Fruit fly (Drosophila melanogaster) whole organism, embryonic: ENCODE data around the gene Trax.

Experiments used
- Abd-B ChIP-seq: fragments of 200-800 bp; sonication (Bioruptor generic); optimal IDR thresholded peaks from 2 replicates; lab custom pipeline; 2018; ENCODE audit warnings: missing biosample characterization, mild to moderate bottlenecking, missing genetic modification characterization, moderate library complexity
- CG1024 ChIP-seq: fragments of 200-800 bp; sonication (Bioruptor generic); IDR thresholded peaks from 2 replicates; pipeline ENCODE4 v1.3.6; 2022; ENCODE audit warnings: missing biosample characterization, missing genetic modification characterization
- CG11504 ChIP-seq: fragments of 200-800 bp; sonication (Bioruptor generic); optimal IDR thresholded peaks from 3 replicates; lab custom pipeline; 2019; ENCODE audit warnings: missing biosample characterization, mild to moderate bottlenecking, missing genetic modification characterization, moderate library complexity
- CG13624 ChIP-seq: fragments of 200-800 bp; sonication (Bioruptor generic); optimal IDR thresholded peaks from 2 replicates; lab custom pipeline; 2016; ENCODE audit warnings: missing biosample characterization, missing genetic modification characterization
- CG13775 ChIP-seq: fragments of 200-800 bp; sonication (Bioruptor generic); optimal IDR thresholded peaks from 3 replicates; lab custom pipeline; 2017; ENCODE audit warnings: missing biosample characterization, mild to moderate bottlenecking, missing genetic modification characterization
- CG1603 ChIP-seq: fragments of 200-800 bp; sonication (Bioruptor generic); optimal IDR thresholded peaks from 2 replicates; lab custom pipeline; 2019; ENCODE audit warnings: missing biosample characterization, mild to moderate bottlenecking, missing genetic modification characterization, moderate library complexity
- CG17829 ChIP-seq: fragments of 200-800 bp; optimal IDR thresholded peaks from 2 replicates; lab custom pipeline; 2019; ENCODE audit warnings: missing biosample characterization, mild to moderate bottlenecking, missing genetic modification characterization, moderate library complexity
- CG18262 ChIP-seq: fragments of 200-800 bp; optimal IDR thresholded peaks from 3 replicates; lab custom pipeline; 2019; ENCODE audit warnings: missing biosample characterization, mild to moderate bottlenecking, missing genetic modification characterization, moderate library complexity
- CG2120 ChIP-seq: fragments of 200-800 bp; sonication (Bioruptor generic); optimal IDR thresholded peaks from 3 replicates; lab custom pipeline; 2016; ENCODE audit warnings: missing biosample characterization, missing genetic modification characterization
- CG31388 ChIP-seq: fragments of 200-800 bp; sonication (Bioruptor generic); optimal IDR thresholded peaks from 2 replicates; lab custom pipeline; 2016; ENCODE audit warnings: missing biosample characterization, missing genetic modification characterization
- CG34422 ChIP-seq: fragments of 200-800 bp; sonication (Bioruptor generic); IDR thresholded peaks from 3 replicates; pipeline ENCODE4 v1.3.6; 2022; ENCODE audit warnings: missing biosample characterization, missing genetic modification characterization
- CG4707 ChIP-seq: fragments of 200-800 bp; sonication (Bioruptor generic); optimal IDR thresholded peaks from 2 replicates; lab custom pipeline; 2018; ENCODE audit warnings: missing biosample characterization, mild to moderate bottlenecking, missing genetic modification characterization, moderate library complexity
- CG6175 ChIP-seq: fragments of 200-800 bp; sonication (Bioruptor generic); IDR thresholded peaks from 3 replicates; pipeline ENCODE4 v1.3.6; 2022; ENCODE audit warnings: missing biosample characterization, missing genetic modification characterization
- CG6813 ChIP-seq: fragments of 200-800 bp; sonication (Bioruptor generic); optimal IDR thresholded peaks from 2 replicates; lab custom pipeline; 2017; ENCODE audit warnings: missing biosample characterization, missing genetic modification characterization, mild to moderate bottlenecking, moderate library complexity, missing genetic modification reagents
- CG7556 ChIP-seq: fragments of 200-800 bp; sonication (Bioruptor generic); optimal IDR thresholded peaks from 2 replicates; lab custom pipeline; 2017; ENCODE audit warnings: missing biosample characterization, mild to moderate bottlenecking, missing genetic modification characterization
- CG8388 ChIP-seq: fragments of 200-800 bp; sonication (Bioruptor generic); optimal IDR thresholded peaks from 2 replicates; lab custom pipeline; 2019; ENCODE audit warnings: missing biosample characterization, mild to moderate bottlenecking, missing genetic modification characterization, moderate library complexity
- Gug ChIP-seq: fragments of 200-800 bp; sonication (Bioruptor generic); IDR thresholded peaks from 4 replicates; pipeline ENCODE4 v1.3.6; 2022; ENCODE audit warnings: missing biosample characterization, missing genetic modification characterization
- Med ChIP-seq: fragments of 200-800 bp; sonication (Bioruptor generic); peaks from one replicate; lab custom pipeline; 2016; ENCODE audit warnings: missing biosample characterization, missing genetic modification characterization, mild to moderate bottlenecking, inconsistent platforms, moderate library complexity
- Optix ChIP-seq: fragments of 200-800 bp; sonication (Bioruptor generic); IDR thresholded peaks from 3 replicates; pipeline ENCODE4 v1.3.6; 2022; ENCODE audit warnings: missing biosample characterization, missing genetic modification characterization
- Ptx1 ChIP-seq: fragments of 200-800 bp; sonication (Bioruptor generic); IDR thresholded peaks from 2 replicates; pipeline ENCODE4 v1.3.6; 2022; ENCODE audit warnings: missing biosample characterization, missing genetic modification characterization
- Sox100B ChIP-seq: fragments of 200-800 bp; sonication (Bioruptor generic); optimal IDR thresholded peaks from 3 replicates; lab custom pipeline; 2018; ENCODE audit warnings: missing biosample characterization, mild to moderate bottlenecking, missing genetic modification characterization
- ac ChIP-seq: fragments of 200-800 bp; sonication (Bioruptor generic); optimal IDR thresholded peaks from 3 replicates; lab custom pipeline; 2017; ENCODE audit warnings: missing biosample characterization, mild to moderate bottlenecking, missing genetic modification characterization
- ap ChIP-seq: fragments of 200-800 bp; sonication (Bioruptor generic); IDR thresholded peaks from 2 replicates; pipeline ENCODE4 v1.3.6; 2022; ENCODE audit warnings: missing biosample characterization, missing genetic modification characterization
- cato ChIP-seq: fragments of 200-800 bp; sonication (Bioruptor generic); optimal IDR thresholded peaks from 2 replicates; lab custom pipeline; 2016; ENCODE audit warnings: missing biosample characterization, missing genetic modification characterization, borderline replicate concordance
- chinmo ChIP-seq: fragments of 200-800 bp; sonication (Bioruptor generic); IDR thresholded peaks from 4 replicates; pipeline ENCODE4 v1.3.6; 2022; ENCODE audit warnings: missing biosample characterization, missing genetic modification characterization; ENCODE audit not compliant: partially characterized antibody
- dysf ChIP-seq: fragments of 200-800 bp; sonication (Bioruptor generic); IDR thresholded peaks from 3 replicates; pipeline ENCODE4 v1.3.6; 2022; ENCODE audit warnings: missing biosample characterization, missing genetic modification characterization
- fd102C ChIP-seq: fragments of 200-800 bp; sonication (Bioruptor generic); optimal IDR thresholded peaks from 2 replicates; lab custom pipeline; 2018; ENCODE audit warnings: missing biosample characterization, mild to moderate bottlenecking, missing genetic modification characterization, moderate library complexity
- ind ChIP-seq: fragments of 200-800 bp; sonication (Bioruptor generic); optimal IDR thresholded peaks from 3 replicates; lab custom pipeline; 2016; ENCODE audit warnings: missing biosample characterization, missing genetic modification characterization
- insv ChIP-seq, 2 experiments: fragments of 200-800 bp; sonication (Bioruptor generic); optimal IDR thresholded peaks; 3 replicates each; lab custom pipeline; 2016 to 2018; ENCODE audit warnings: missing biosample characterization in 2 of 2, missing genetic modification characterization in 2 of 2
- ken ChIP-seq: fragments of 200-800 bp; sonication (Bioruptor generic); IDR thresholded peaks from 3 replicates; pipeline ENCODE4 v1.3.6; 2022; ENCODE audit warnings: missing biosample characterization, missing genetic modification characterization
- lmd ChIP-seq: fragments of 200-800 bp; sonication (Bioruptor generic); IDR thresholded peaks from 2 replicates; pipeline ENCODE4 v1.3.6; 2022; ENCODE audit warnings: missing biosample characterization, missing genetic modification characterization
- lola ChIP-seq, 3 experiments: fragments of >200 bp in 2 of 3; fragments of 200-800 bp in 1 of 3; sonication (Bioruptor generic) in 1 of 3; optimal IDR thresholded peaks; 2 replicates each; lab custom pipeline; 2017 to 2019; ENCODE audit warnings: missing biosample characterization in 3 of 3, missing genetic modification characterization in 3 of 3, mild to moderate bottlenecking in 1 of 3, moderate library complexity in 1 of 3
- nerfin-1 ChIP-seq: fragments of 200-800 bp; sonication (Bioruptor generic); optimal IDR thresholded peaks from 3 replicates; lab custom pipeline; 2019; ENCODE audit warnings: missing biosample characterization, mild to moderate bottlenecking, missing genetic modification characterization, moderate library complexity
- nmo ChIP-seq: fragments of 200-800 bp; sonication (Bioruptor generic); optimal IDR thresholded peaks from 2 replicates; lab custom pipeline; 2018; ENCODE audit warnings: missing biosample characterization, mild to moderate bottlenecking, missing genetic modification characterization, moderate library complexity
- oc ChIP-seq: fragments of 200-800 bp; sonication (Bioruptor generic); optimal IDR thresholded peaks from 2 replicates; lab custom pipeline; 2018; ENCODE audit warnings: missing biosample characterization, mild to moderate bottlenecking, missing genetic modification characterization, moderate library complexity
- otp ChIP-seq: fragments of 200-800 bp; sonication (Bioruptor generic); IDR thresholded peaks from 3 replicates; pipeline ENCODE4, ENCODE4 v1.3.6; 2022; ENCODE audit warnings: missing biosample characterization, missing genetic modification characterization
- ranshi ChIP-seq: fragments of 200-800 bp; sonication (Bioruptor generic); IDR thresholded peaks from 2 replicates; pipeline ENCODE4 v1.3.6; 2022; ENCODE audit warnings: missing biosample characterization, missing genetic modification characterization
- sens-2 ChIP-seq: fragments of 200-800 bp; sonication (Bioruptor generic); IDR thresholded peaks from 2 replicates; pipeline ENCODE4 v1.3.6; 2022; ENCODE audit warnings: missing biosample characterization, missing genetic modification characterization
- shn ChIP-seq: fragments of 200-800 bp; sonication (Bioruptor generic); optimal IDR thresholded peaks from 3 replicates; lab custom pipeline; 2016; ENCODE audit warnings: missing biosample characterization, missing genetic modification characterization
- stc ChIP-seq: fragments of 200-800 bp; sonication (Bioruptor generic); IDR thresholded peaks from 2 replicates; pipeline ENCODE4 v1.3.6; 2022; ENCODE audit warnings: missing biosample characterization, missing genetic modification characterization
- ttk ChIP-seq: fragments of 200-800 bp; sonication (Bioruptor generic); IDR thresholded peaks from 2 replicates; pipeline ENCODE4 v2.1.2; 2022; ENCODE audit warnings: missing biosample characterization, missing genetic modification characterization

The Trax gene

dm6 chr3R:15409772-15410688 lies 48.5 kb downstream of the Trax start (continued):
- TF ChIP-seq cato (GFP tag; lab: Kevin White, UChicago): no peak
- 0 out of 4 replicates have a peak, but pooled peaks have one; percentile 3 for TF ChIP-seq Gug (GFP tag; lab: Robert Waterston, UW)
- TF ChIP-seq stc (GFP tag; lab: Robert Waterston, UW): 0 out of 2 replicates have a peak, but pooled peaks have one; percentile 12
- TF ChIP-seq dysf (GFP tag; lab: Robert Waterston, UW): 0 out of 3 replicates have a peak, but pooled peaks have one; percentile 12
- TF ChIP-seq CG7556: peak; percentile 16
- TF ChIP-seq nmo (GFP tag; lab: Kevin White, UChicago): peak; percentile 34
- TF ChIP-seq CG6175 (GFP tag; lab: Robert Waterston, UW): no peak
- peak; percentile 20 for TF ChIP-seq CG13775 (GFP tag; lab: Kevin White, UChicago)
- TF ChIP-seq CG18262: peak; percentile 14
- TF ChIP-seq CG17829 (tag; lab: Kevin White, UChicago): no peak
- TF ChIP-seq Abd-B: no peak
- peak; percentile 95 for TF ChIP-seq CG4707 (GFP tag; lab: Kevin White, UChicago)
- no peak for TF ChIP-seq lola (GFP tag; optimal IDR thresholded peaks at IDR 0.05; lab: Kevin White, UChicago)
- no peak for TF ChIP-seq ac (GFP tag; lab: Kevin White, UChicago)
- 0 out of 4 replicates have a peak, but pooled peaks have one; percentile 46 for TF ChIP-seq chinmo (GFP tag; lab: Robert Waterston, UW)
- peak; percentile 52 for TF ChIP-seq ttk (GFP tag; lab: Robert Waterston, UW)
- no peak for TF ChIP-seq sens-2 (GFP tag; lab: Robert Waterston, UW)
- no peak for TF ChIP-seq otp (GFP tag; lab: Robert Waterston, UW)
- TF ChIP-seq CG1603 (tag; lab: Kevin White, UChicago): peak; percentile 28
- peak; percentile 33; the same call in 1 of the 2 replicates for TF ChIP-seq Ptx1 (GFP tag; lab: Robert Waterston, UW)
- no peak for TF ChIP-seq fd102C (GFP tag; lab: Kevin White, UChicago)
- no peak for TF ChIP-seq CG31388 (GFP tag; lab: Kevin White, UChicago)
- no peak for TF ChIP-seq ap (GFP tag; lab: Robert Waterston, UW)
- peak; percentile 38; the same call in 1 of the 3 replicates for TF ChIP-seq Optix (GFP tag; lab: Robert Waterston, UW)
- TF ChIP-seq nerfin-1: peak; percentile 21
- TF ChIP-seq CG34422 (GFP tag; lab: Robert Waterston, UW): peak; percentile 56; the same call in 1 of the 3 replicates
- TF ChIP-seq ranshi: no peak
- TF ChIP-seq CG8388 (GFP tag; lab: Kevin White, UChicago): peak; percentile 98
- TF ChIP-seq ind (GFP tag; lab: Kevin White, UChicago): peak; percentile 4
- TF ChIP-seq insv (GFP tag; optimal IDR thresholded peaks at IDR 0.05; lab: Kevin White, UChicago): no peak
- no peak for TF ChIP-seq CG13624
- peak; percentile 11 for TF ChIP-seq shn (GFP tag; lab: Kevin White, UChicago)
- 0 out of 3 replicates have a peak, but pooled peaks have one; percentile 35 for TF ChIP-seq ken
- TF ChIP-seq lmd: peak; percentile 19; the same call in 1 of the 2 replicates
- peak; percentile 14 for TF ChIP-seq Sox100B (GFP tag; lab: Kevin White, UChicago)
- no peak for TF ChIP-seq CG2120 (GFP tag; lab: Kevin White, UChicago)
- TF ChIP-seq oc (tag; lab: Kevin White, UChicago): no peak
- peak; percentile 38 for TF ChIP-seq CG11504 (tag; lab: Kevin White, UChicago)
- peak; percentile 4; the same call in 1 of the 2 replicates for TF ChIP-seq CG1024 (GFP tag; lab: Robert Waterston, UW)
- TF ChIP-seq CG6813 (GFP tag; lab: Kevin White, UChicago): no peak
- TF ChIP-seq Med (GFP tag; lab: Kevin White, UChicago): peak; percentile 80
- TF ChIP-seq, all 482 proteins: peak for 53
